Fruit fly (Drosophila melanogaster) whole organism, embryonic: ENCODE data around the gene stg1.

ENCODE experiments used
- Asciz ChIP-seq: fragments of 200-800 bp; sonication (Bioruptor generic); optimal IDR thresholded peaks from 2 replicates; lab custom pipeline; 2017; ENCODE audit warnings: missing biosample characterization, mild to moderate bottlenecking, missing genetic modification characterization, missing genetic modification reagents
- CG34422 ChIP-seq: fragments of 200-800 bp; sonication (Bioruptor generic); IDR thresholded peaks from 3 replicates; pipeline ENCODE4 v1.3.6; 2022; ENCODE audit warnings: missing biosample characterization, missing genetic modification characterization
- Ets65A ChIP-seq: fragments of 200-800 bp; sonication (Bioruptor generic); peaks from one replicate; lab custom pipeline; 2016; ENCODE audit warnings: missing biosample characterization, missing genetic modification characterization
- NC2β ChIP-seq: fragments of 200-800 bp; sonication (Bioruptor generic); optimal IDR thresholded peaks from 2 replicates; lab custom pipeline; 2016; ENCODE audit warnings: missing biosample characterization, missing genetic modification characterization
- Vsx1 ChIP-seq: fragments of 200-800 bp; sonication (Bioruptor generic); optimal IDR thresholded peaks from 2 replicates; lab custom pipeline; 2017; ENCODE audit warnings: missing biosample characterization, mild to moderate bottlenecking, missing genetic modification characterization, missing genetic modification reagents
- croc ChIP-seq: fragments of 200-800 bp; sonication (Bioruptor generic); conservative IDR thresholded peaks from 3 replicates; pipeline ENCODE4 v1.3.6; 2022; ENCODE audit warnings: missing biosample characterization, missing genetic modification characterization
- peb ChIP-seq: fragments of 200-800 bp; sonication (Bioruptor generic); IDR thresholded peaks from 2 replicates; pipeline ENCODE4 v1.3.6; 2022; ENCODE audit warnings: missing biosample characterization, missing genetic modification characterization

Gene stg1

DNA sequence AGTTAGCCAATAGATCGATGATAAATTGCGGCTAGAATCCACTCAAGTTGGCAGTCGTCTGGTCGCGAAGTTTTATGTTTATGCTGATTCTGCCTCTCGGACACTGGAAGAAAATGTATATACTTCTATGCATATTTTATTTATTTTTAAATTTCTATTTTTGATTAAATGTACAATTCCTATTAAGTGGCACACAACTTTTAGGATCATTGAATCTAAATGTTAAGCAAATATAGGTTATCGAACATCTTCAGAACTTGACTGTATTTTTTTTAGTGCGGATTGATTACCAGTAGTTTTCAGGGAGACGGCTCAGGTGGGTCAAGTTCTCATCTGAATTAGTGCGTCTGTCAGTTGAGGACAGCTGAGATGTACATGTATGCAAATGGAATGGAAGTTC lies 33.6 kb downstream of the stg1 start (continued):
- TF ChIP-seq NC2β (GFP tag; lab: Kevin White, UChicago) = no peak
- no peak for TF ChIP-seq CG34422
- TF ChIP-seq Vsx1 (GFP tag; lab: Kevin White, UChicago) = no peak
- no peak for TF ChIP-seq croc (GFP tag; lab: Robert Waterston, UW)
- no peak for TF ChIP-seq Ets65A (GFP tag; lab: Kevin White, UChicago)
- TF ChIP-seq, all 482 proteins: peak for 14

DNA sequence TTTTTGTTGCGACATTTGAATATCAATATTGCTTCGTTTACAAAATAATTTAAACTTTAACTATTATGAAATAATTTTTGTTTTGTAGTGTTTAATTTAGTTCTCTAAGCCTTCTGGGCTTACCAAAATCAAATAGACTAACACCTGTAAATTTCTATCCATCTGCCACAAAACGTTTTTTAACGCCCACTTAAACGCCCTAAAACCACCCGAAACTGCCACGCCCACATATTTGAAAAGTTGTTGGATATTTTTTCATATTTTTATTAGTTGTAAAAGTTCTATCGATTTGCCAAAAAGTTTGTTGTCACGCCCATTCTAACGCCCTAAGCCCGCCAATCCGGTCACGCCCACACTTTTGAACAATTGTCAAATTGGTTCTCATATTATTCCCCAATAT lies 53.3 kb downstream of the stg1 start, which contains the start of gene CG45154:
CG45154 (minus strand) TSS at position 101 of the 400 bp plus-strand sequence.
- no peak for TF ChIP-seq peb (GFP tag; lab: Robert Waterston, UW)
- TF ChIP-seq Asciz (GFP tag; lab: Kevin White, UChicago) = no peak
- TF ChIP-seq croc (GFP tag; lab: Robert Waterston, UW) = no peak
